Fruit fly (Drosophila melanogaster): ENCODE data around the gene CG18787.

CG18787 gene

DNA sequence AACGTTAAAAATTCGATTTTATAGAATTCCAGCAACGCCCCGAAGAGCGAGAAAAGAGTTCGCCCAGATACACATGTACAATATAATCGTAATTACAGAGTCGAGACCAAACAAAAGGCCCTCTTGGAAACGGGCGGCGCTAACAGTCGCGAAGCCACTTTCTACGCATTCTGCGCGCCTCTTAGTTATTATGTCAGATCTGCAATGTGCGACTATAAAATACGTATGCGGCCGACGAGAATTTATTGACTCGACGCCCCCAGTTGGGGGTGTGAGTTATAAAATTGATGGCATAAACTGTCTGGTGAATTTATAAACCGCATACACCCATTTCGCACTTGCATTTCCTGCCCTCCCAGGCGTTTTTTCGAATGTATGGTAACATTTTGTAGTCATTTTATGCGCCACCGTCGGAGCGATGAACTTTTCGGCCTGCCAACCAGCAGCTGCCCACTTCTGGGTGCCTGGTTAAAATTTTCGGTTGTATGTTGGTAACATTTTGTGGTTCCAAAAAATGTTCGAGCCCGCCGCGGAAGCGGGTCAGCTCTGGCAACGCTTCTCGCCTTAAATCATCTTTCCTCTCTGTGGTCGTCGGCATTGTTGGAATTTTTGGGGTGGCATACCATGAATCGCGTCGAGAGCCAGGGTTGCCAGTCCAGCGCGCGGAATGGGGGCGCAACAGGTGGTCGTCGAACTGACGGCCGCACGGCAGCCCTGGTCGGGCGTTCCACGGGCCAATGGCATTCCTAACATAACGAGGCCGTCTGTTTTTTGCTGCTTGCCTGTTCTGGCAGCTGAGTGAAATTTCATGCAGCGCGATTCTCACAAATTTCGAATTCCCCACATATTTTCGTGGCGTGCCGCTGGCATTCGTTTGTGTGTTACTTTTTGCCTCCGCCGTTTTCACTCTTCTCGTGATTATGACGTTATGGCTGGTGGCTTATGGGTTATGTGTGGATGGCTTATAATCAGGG, 12.8 kb upstream of the CG18787 start (continued):
- TF ChIP-seq Poxn (GFP tag; IDR thresholded peaks at IDR 0.05) (no peak), ato (GFP tag; IDR thresholded peaks at IDR 0.05; ENCODE audit: partially characterized antibody) (no peak), Hsf (GFP tag; optimal IDR thresholded peaks at IDR 0.05) (peak; percentile 58), crol (GFP tag; IDR thresholded peaks at IDR 0.05) (no peak), btn (GFP tag; optimal IDR thresholded peaks at IDR 0.05) (peak; percentile 66), CG6254 (GFP tag; optimal IDR thresholded peaks at IDR 0.05) (peak; percentile 59), CG13775 (GFP tag; optimal IDR thresholded peaks at IDR 0.05) (peak; percentile 30), CG10654 (GFP tag; optimal IDR thresholded peaks at IDR 0.05) (peak; percentile 60)

DNA sequence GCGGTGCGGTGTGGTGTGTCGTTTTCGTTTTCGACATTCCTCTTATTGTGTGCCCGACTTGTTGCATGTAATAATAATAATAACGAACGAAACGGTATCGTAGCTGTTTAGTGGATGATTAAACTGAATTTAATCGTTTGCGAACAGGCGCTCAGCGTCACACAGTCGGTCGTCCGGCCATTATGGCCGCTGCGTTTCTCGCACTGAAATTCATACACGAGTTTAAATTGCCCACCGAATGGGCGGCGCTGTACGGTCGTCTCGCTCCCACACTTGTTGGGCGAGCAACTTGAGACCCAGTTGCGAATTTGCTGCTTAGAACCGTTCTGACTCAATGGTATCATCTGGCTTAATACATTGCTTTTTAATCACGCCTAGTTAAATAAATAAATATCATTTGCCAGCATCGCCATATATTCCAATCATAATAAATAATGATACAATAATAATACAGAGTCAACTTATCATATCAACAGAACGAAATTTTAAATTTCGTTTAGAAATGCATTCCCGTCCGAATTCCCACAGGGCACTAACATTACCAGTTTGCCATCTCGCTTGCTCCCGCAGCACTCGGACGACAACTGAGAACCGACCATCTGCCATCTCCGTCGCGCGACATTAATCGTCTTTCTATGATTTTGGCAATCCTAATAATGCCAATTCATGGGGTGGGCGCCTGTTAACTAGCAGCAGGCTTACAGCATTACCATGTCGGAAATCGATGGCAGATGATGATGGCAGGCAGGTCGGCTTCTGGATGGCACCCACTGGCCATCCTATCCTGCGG, 11.9 kb upstream of the CG18787 start:
- peak; percentile 43 for TF ChIP-seq hkb (optimal IDR thresholded peaks at IDR 0.05)
- TF ChIP-seq hkb (GFP tag; IDR thresholded peaks at IDR 0.05) = no peak
- peak; percentile 95 for TF ChIP-seq grau (tag; optimal IDR thresholded peaks at IDR 0.05)
- TF ChIP-seq gfzf (GFP tag; optimal IDR thresholded peaks at IDR 0.05) = no peak
- TF ChIP-seq Optix (GFP tag; IDR thresholded peaks at IDR 0.05) = no peak
- TF ChIP-seq CkIIα-i1 (GFP tag; IDR thresholded peaks at IDR 0.05) = no peak
- TF ChIP-seq CG13624 (GFP tag; optimal IDR thresholded peaks at IDR 0.05) = peak; percentile 16
- peak in 1 of 2 experiments; percentile 91 for TF ChIP-seq tll (GFP tag; optimal IDR thresholded peaks at IDR 0.05)
- no peak for TF ChIP-seq CG14965 (GFP tag; optimal IDR thresholded peaks at IDR 0.05; ENCODE audit: borderline replicate concordance)
- TF ChIP-seq CG9932 (GFP tag; IDR thresholded peaks at IDR 0.05) = no peak
- TF ChIP-seq Hr3 (GFP tag; optimal IDR thresholded peaks at IDR 0.05) = peak; percentile 88
- peak; percentile 63 for TF ChIP-seq lbe (GFP tag; optimal IDR thresholded peaks at IDR 0.05)
- TF ChIP-seq ind (GFP tag; optimal IDR thresholded peaks at IDR 0.05) = peak; percentile 92
- TF ChIP-seq CG15269 (tag; optimal IDR thresholded peaks at IDR 0.05) = peak; percentile 95
- TF ChIP-seq Nf-YC (tag; optimal IDR thresholded peaks at IDR 0.05) = peak; percentile 78
- no peak for TF ChIP-seq CG4707 (GFP tag; optimal IDR thresholded peaks at IDR 0.05)
- no peak for TF ChIP-seq Trl (optimal IDR thresholded peaks at IDR 0.05)
- TF ChIP-seq Trl (GFP tag; optimal IDR thresholded peaks at IDR 0.05) = peak; percentile 38
- peak; percentile 80 for TF ChIP-seq ewg (GFP tag; optimal IDR thresholded peaks at IDR 0.05)
- no peak for TF ChIP-seq E2f2 (GFP tag; IDR thresholded peaks at IDR 0.05)
- peak; percentile 93 for TF ChIP-seq CG2120 (GFP tag; optimal IDR thresholded peaks at IDR 0.05)
- TF ChIP-seq D19A (tag; optimal IDR thresholded peaks at IDR 0.05) = peak; percentile 83
- peak; percentile 30 for TF ChIP-seq kah (GFP tag; optimal IDR thresholded peaks at IDR 0.05)
- no peak for TF ChIP-seq br (optimal IDR thresholded peaks at IDR 0.05)
- no peak for TF ChIP-seq h (optimal IDR thresholded peaks at IDR 0.05)
- TF ChIP-seq CG2712 (tag; optimal IDR thresholded peaks at IDR 0.05) = peak; percentile 93
- peak; percentile 76 to 78 for TF ChIP-seq chif (GFP tag; optimal IDR thresholded peaks at IDR 0.05)
- peak; percentile 84 for TF ChIP-seq Max (GFP tag; optimal IDR thresholded peaks at IDR 0.05)
- no peak for TF ChIP-seq danr (GFP tag; IDR thresholded peaks at IDR 0.05)
- TF ChIP-seq pita (GFP tag; optimal IDR thresholded peaks at IDR 0.05) = no peak
- TF ChIP-seq CG12155 (GFP tag; optimal IDR thresholded peaks at IDR 0.05) = peak; percentile 85
- TF ChIP-seq HLH54F (GFP tag; optimal IDR thresholded peaks at IDR 0.05) = peak; percentile 84
- TF ChIP-seq vvl (GFP tag; IDR thresholded peaks at IDR 0.05) = no peak
- peak; percentile 94 for TF ChIP-seq Fer3 (tag; optimal IDR thresholded peaks at IDR 0.05)
- peak; percentile 55 for TF ChIP-seq CG18011 (GFP tag; optimal IDR thresholded peaks at IDR 0.05)
- TF ChIP-seq lilli (GFP tag; optimal IDR thresholded peaks at IDR 0.05) = peak; percentile 93
- no peak for TF ChIP-seq chinmo (GFP tag; IDR thresholded peaks at IDR 0.05; ENCODE audit: partially characterized antibody)
- TF ChIP-seq CG10209 (GFP tag; optimal IDR thresholded peaks at IDR 0.05) = peak; percentile 91
- no peak for TF ChIP-seq CG17912 (GFP tag; optimal IDR thresholded peaks at IDR 0.05)

Measured in whole organism, embryonic.